Worm (Caenorhabditis elegans) whole organism, L2 larva: ENCODE measurements around the gene F31D4.5.

Source experiments
- elt-1 ChIP-seq: fragments of 150-350 bp; optimal IDR thresholded peaks from 2 replicates; lab custom pipeline; 2014; ENCODE audit warnings: missing biosample characterization, missing genetic modification characterization
- sma-3 ChIP-seq: sonication (generic microtip); optimal IDR thresholded peaks from 2 replicates; lab custom pipeline; 2016; ENCODE audit warnings: missing genetic modification reagents, missing genetic modification characterization, missing compliant biosample characterization
- snpc-4 ChIP-seq: fragments of 150-350 bp; optimal IDR thresholded peaks from 2 replicates; lab custom pipeline; 2014; ENCODE audit warnings: missing biosample characterization, missing genetic modification characterization
- zag-1 ChIP-seq: fragments of 150-350 bp; optimal IDR thresholded peaks from 2 replicates; lab custom pipeline; 2014; ENCODE audit warnings: missing biosample characterization, missing genetic modification characterization

- TF ChIP-seq zag-1 (no peak), snpc-4 (tag; lab: Kevin White, UChicago) (no peak), elt-1 (tag; lab: Kevin White, UChicago) (no peak), sma-3 (GFP tag; lab: Kevin White, UChicago) (no peak)
Measured at ce11 chrV:20871194-20871593, 17.3 kb downstream of the F31D4.5 start.
